Worm (Caenorhabditis elegans) whole organism, dauer: ENCODE measurements around the gene C06B3.7.

ENCODE experiments used
- unc-62 ChIP-seq: sonication (generic microtip); optimal IDR thresholded peaks from 2 replicates; lab custom pipeline; 2017; ENCODE audit warnings: missing biosample characterization, missing genetic modification reagents, missing genetic modification characterization

The C06B3.7 gene

ce11 chrV:13958247-13958646, 48.8 kb downstream of the C06B3.7 start, which contains the start of gene R10D12.10:
R10D12.10 (minus strand) TSS chrV:13958347.
- TF ChIP-seq unc-62 (GFP tag; lab: Kevin White, UChicago), result no peak

ce11 chrV:13960916-13961315, 51.4 kb downstream of the C06B3.7 start, which contains the start of gene srh-24:
srh-24 (minus strand) TSS chrV:13961016.
- no peak for TF ChIP-seq unc-62 (GFP tag; lab: Kevin White, UChicago)
